Worm (Caenorhabditis elegans) whole organism, L4 larva: ENCODE results near the gene che-10.

Experiments
- ceh-44 ChIP-seq: fragments of 200-800 bp; sonication (Bioruptor generic); IDR thresholded peaks from 2 replicates; pipeline ENCODE4 v1.3.6; 2022; ENCODE audit warnings: missing genetic modification reagents, missing genetic modification characterization, missing compliant biosample characterization
- fkh-10 ChIP-seq: fragments of 150-350 bp; optimal IDR thresholded peaks from 2 replicates; lab custom pipeline; 2014; ENCODE audit warnings: missing biosample characterization, missing genetic modification reagents, missing genetic modification characterization
- skn-1 ChIP-seq: fragments of 150-350 bp; optimal IDR thresholded peaks from 2 replicates; lab custom pipeline; 2014; ENCODE audit warnings: missing biosample characterization, missing genetic modification characterization

DNA sequence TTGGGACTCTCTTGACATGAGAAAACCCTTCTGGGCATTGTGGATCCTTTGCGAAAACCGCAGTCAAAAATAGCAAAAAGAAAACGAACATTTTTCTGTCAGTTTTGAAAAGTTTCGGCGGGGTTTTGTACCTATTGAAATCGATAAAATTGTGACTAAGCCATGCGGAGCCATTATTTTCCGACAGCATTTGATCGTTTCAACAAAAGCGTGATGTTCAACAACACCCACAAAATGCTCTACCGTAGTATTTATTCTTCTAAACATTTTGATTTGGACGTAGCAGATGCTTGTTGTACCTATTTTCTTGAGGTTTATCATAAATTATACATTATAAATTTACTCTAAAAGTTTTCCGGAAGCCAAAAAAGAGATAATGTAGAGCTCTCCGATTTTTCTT lies 21.7 kb downstream of the che-10 start, which contains the start of gene clec-136:
- no peak for TF ChIP-seq fkh-10 (GFP tag; lab: Kevin White, UChicago)
- no peak for TF ChIP-seq ceh-44
- no peak for TF ChIP-seq skn-1 (tag; lab: Kevin White, UChicago)
